Worm (Caenorhabditis elegans) whole organism, L1 larva: ENCODE results near the gene nspc-19.
"Not testable (repeated sequence)": the region's sequence is repeated elsewhere in the genome, so short reads cannot be mapped to it uniquely, and the experiment has no call there.

ENCODE experiments used
- alr-1 ChIP-seq: fragments of 200-800 bp; sonication (Bioruptor generic); optimal IDR thresholded peaks from 2 replicates; lab custom pipeline; 2018; ENCODE audit warnings: borderline replicate concordance, mild to moderate bottlenecking, missing genetic modification characterization, missing compliant biosample characterization
- fos-1 ChIP-seq: fragments of 150-350 bp; optimal IDR thresholded peaks from 2 replicates; lab custom pipeline; 2014; ENCODE audit warnings: missing biosample characterization, missing genetic modification characterization
- hpl-2 ChIP-seq: fragments of 150-350 bp; optimal IDR thresholded peaks from 2 replicates; lab custom pipeline; 2014; ENCODE audit warnings: missing biosample characterization, missing genetic modification reagents, missing genetic modification characterization
- irx-1 ChIP-seq: sonication (generic microtip); optimal IDR thresholded peaks from 2 replicates; lab custom pipeline; 2016; ENCODE audit warnings: missing genetic modification characterization, missing compliant biosample characterization
- lin-35 ChIP-seq, 2 experiments: fragments of 150-350 bp; optimal IDR thresholded peaks; 2 replicates each; lab custom pipeline; 2014; ENCODE audit warnings: missing biosample characterization in 2 of 2, missing genetic modification characterization in 2 of 2, missing genetic modification reagents in 2 of 2
- lin-39 ChIP-seq: fragments of 150-350 bp; optimal IDR thresholded peaks from 2 replicates; lab custom pipeline; 2014; ENCODE audit warnings: missing biosample characterization, missing genetic modification reagents, missing genetic modification characterization
- nhr-77 ChIP-seq: fragments of 150-350 bp; optimal IDR thresholded peaks from 2 replicates; lab custom pipeline; 2014; ENCODE audit warnings: missing biosample characterization, missing genetic modification characterization
- pag-3 ChIP-seq: sonication (generic microtip); optimal IDR thresholded peaks from 2 replicates; lab custom pipeline; 2017; ENCODE audit warnings: missing genetic modification characterization, mild to moderate bottlenecking, missing compliant biosample characterization, antibody characterized with exemption, borderline replicate concordance; ENCODE audit not compliant: insufficient read depth
- pqm-1 ChIP-seq: sonication (generic microtip); optimal IDR thresholded peaks from 3 replicates; lab custom pipeline; 2017; ENCODE audit warnings: missing biosample characterization, missing genetic modification characterization
- ztf-4 ChIP-seq: fragments of 150-350 bp; optimal IDR thresholded peaks from 2 replicates; lab custom pipeline; 2014; ENCODE audit warnings: missing biosample characterization, missing genetic modification characterization

- not testable (repeated sequence) for TF ChIP-seq lin-39; nhr-77; lin-35 (GFP tag; optimal IDR thresholded peaks at IDR 0.05; lab: Kevin White, UChicago); pqm-1 (tag; lab: Kevin White, UChicago); irx-1 (tag; lab: Kevin White, UChicago); fos-1; alr-1 (tag; lab: Kevin White, UChicago); hpl-2 (GFP tag; lab: Kevin White, UChicago); pag-3; ztf-4
Observed at ce11 chrX:14528399-14528798, at the start of gene nspc-19.
